Worm (Caenorhabditis elegans) whole organism, L1 larva: ENCODE results near the gene K03H1.9.

Source experiments
- C34B4.2 ChIP-seq: sonication (generic microtip); optimal IDR thresholded peaks from 2 replicates; lab custom pipeline; 2017; ENCODE audit warnings: mild to moderate bottlenecking, missing genetic modification characterization, missing compliant biosample characterization
- Y116A8C.19 ChIP-seq: sonication (generic microtip); optimal IDR thresholded peaks from 2 replicates; lab custom pipeline; 2016; ENCODE audit warnings: missing compliant biosample characterization, missing genetic modification characterization, borderline replicate concordance
- aly-2 ChIP-seq: fragments of 150-350 bp; optimal IDR thresholded peaks from 2 replicates; lab custom pipeline; 2014; ENCODE audit warnings: missing biosample characterization, missing genetic modification characterization
- ceh-63 ChIP-seq: fragments of 200-800 bp; sonication (Bioruptor generic); optimal IDR thresholded peaks from 2 replicates; lab custom pipeline; 2018; ENCODE audit warnings: mild to moderate bottlenecking, missing genetic modification characterization, missing compliant biosample characterization
- ceh-8 ChIP-seq: fragments of 200-800 bp; sonication (Bioruptor generic); optimal IDR thresholded peaks from 2 replicates; lab custom pipeline; 2018; ENCODE audit warnings: mild to moderate bottlenecking, missing genetic modification characterization, moderate library complexity, missing compliant biosample characterization
- ceh-88 ChIP-seq: fragments of 200-800 bp; sonication (Bioruptor generic); IDR thresholded peaks from 2 replicates; pipeline ENCODE4 v1.3.6; 2022; ENCODE audit warnings: missing genetic modification characterization, missing compliant biosample characterization
- ceh-90 ChIP-seq: sonication (generic microtip); optimal IDR thresholded peaks from 2 replicates; lab custom pipeline; 2016; ENCODE audit warnings: missing genetic modification characterization, missing compliant biosample characterization
- dsc-1 ChIP-seq: sonication (generic microtip); optimal IDR thresholded peaks from 2 replicates; lab custom pipeline; 2016; ENCODE audit warnings: mild to moderate bottlenecking, missing genetic modification characterization, missing compliant biosample characterization
- efl-1 ChIP-seq, 4 experiments: fragments of 150-350 bp; optimal IDR thresholded peaks in 3 of 4; peaks in 1 of 4; 1 replicate in 1 of 4; 2 replicates in 3 of 4; lab custom pipeline; 2014; ENCODE audit warnings: missing biosample characterization in 2 of 4, missing genetic modification characterization in 2 of 4, missing genetic modification reagents in 2 of 4
- egl-27 ChIP-seq, 2 experiments: fragments of 150-350 bp in 1 of 2; sonication (generic microtip); optimal IDR thresholded peaks; 3 replicates each; lab custom pipeline; 2017 to 2018; ENCODE audit warnings: missing biosample characterization in 2 of 2, missing genetic modification characterization in 2 of 2, missing genetic modification reagents in 2 of 2
- fkh-10 ChIP-seq: sonication (generic microtip); optimal IDR thresholded peaks from 2 replicates; lab custom pipeline; 2017; ENCODE audit warnings: missing biosample characterization, missing genetic modification reagents, missing genetic modification characterization
- fkh-4 ChIP-seq: sonication (generic microtip); optimal IDR thresholded peaks from 2 replicates; lab custom pipeline; 2016; ENCODE audit warnings: missing compliant biosample characterization, missing genetic modification characterization, borderline replicate concordance
- fkh-8 ChIP-seq: sonication (generic microtip); optimal IDR thresholded peaks from 2 replicates; lab custom pipeline; 2016; ENCODE audit warnings: mild to moderate bottlenecking, missing genetic modification characterization, missing compliant biosample characterization
- hlh-4 ChIP-seq: sonication (generic microtip); optimal IDR thresholded peaks from 2 replicates; lab custom pipeline; 2016; ENCODE audit warnings: mild to moderate bottlenecking, missing genetic modification characterization, missing compliant biosample characterization
- hpl-2 ChIP-seq: fragments of 150-350 bp; optimal IDR thresholded peaks from 2 replicates; lab custom pipeline; 2014; ENCODE audit warnings: missing biosample characterization, missing genetic modification reagents, missing genetic modification characterization
- isw-1 ChIP-seq: fragments of 200-800 bp; sonication (Bioruptor generic); IDR thresholded peaks from 2 replicates; pipeline ENCODE4 v1.3.6; 2022; ENCODE audit warnings: missing genetic modification characterization, missing compliant biosample characterization
- jun-1 ChIP-seq: fragments of 150-350 bp; optimal IDR thresholded peaks from 2 replicates; lab custom pipeline; 2014; ENCODE audit warnings: missing biosample characterization, missing genetic modification reagents, missing genetic modification characterization
- lin-14 ChIP-seq: fragments of 200-800 bp; sonication (Bioruptor generic); optimal IDR thresholded peaks from 2 replicates; lab custom pipeline; 2018; ENCODE audit warnings: mild to moderate bottlenecking, missing genetic modification characterization, moderate library complexity, missing compliant biosample characterization
- lin-15B ChIP-seq: fragments of 150-350 bp; sonication (generic microtip); optimal IDR thresholded peaks from 3 replicates; lab custom pipeline; 2014; ENCODE audit warnings: missing biosample characterization, missing genetic modification characterization
- lir-3 ChIP-seq: sonication (generic microtip); optimal IDR thresholded peaks from 2 replicates; lab custom pipeline; 2016; ENCODE audit warnings: mild to moderate bottlenecking, missing genetic modification characterization, moderate library complexity, missing compliant biosample characterization; ENCODE audit not compliant: poor library complexity
- nhr-11 ChIP-seq: fragments of 150-350 bp; optimal IDR thresholded peaks from 2 replicates; lab custom pipeline; 2014; ENCODE audit warnings: missing biosample characterization, missing genetic modification characterization
- nhr-237 ChIP-seq: fragments of 150-350 bp; optimal IDR thresholded peaks from 2 replicates; lab custom pipeline; 2014; ENCODE audit warnings: missing biosample characterization, missing genetic modification characterization
- nhr-28 ChIP-seq: fragments of 150-350 bp; optimal IDR thresholded peaks from 2 replicates; lab custom pipeline; 2014; ENCODE audit warnings: missing biosample characterization, missing genetic modification characterization
- nhr-47 ChIP-seq: sonication (generic microtip); optimal IDR thresholded peaks from 2 replicates; lab custom pipeline; 2016; ENCODE audit warnings: mild to moderate bottlenecking, missing genetic modification characterization, moderate library complexity, missing compliant biosample characterization
- nhr-71 ChIP-seq: sonication (generic microtip); optimal IDR thresholded peaks from 2 replicates; lab custom pipeline; 2016; ENCODE audit warnings: mild to moderate bottlenecking, missing genetic modification characterization, moderate library complexity, missing compliant biosample characterization
- nhr-76 ChIP-seq: sonication (generic microtip); optimal IDR thresholded peaks from 2 replicates; lab custom pipeline; 2017; ENCODE audit warnings: missing biosample characterization, missing genetic modification characterization
- pag-3 ChIP-seq: sonication (generic microtip); optimal IDR thresholded peaks from 2 replicates; lab custom pipeline; 2017; ENCODE audit warnings: missing genetic modification characterization, mild to moderate bottlenecking, missing compliant biosample characterization, antibody characterized with exemption, borderline replicate concordance; ENCODE audit not compliant: insufficient read depth
- rnt-1 ChIP-seq: sonication (generic microtip); optimal IDR thresholded peaks from 2 replicates; lab custom pipeline; 2016; ENCODE audit warnings: mild to moderate bottlenecking, missing genetic modification characterization, moderate library complexity, missing compliant biosample characterization
- sox-4 ChIP-seq: sonication (generic microtip); optimal IDR thresholded peaks from 2 replicates; lab custom pipeline; 2016; ENCODE audit warnings: missing genetic modification characterization, missing compliant biosample characterization
- sup-37 ChIP-seq: fragments of 200-800 bp; sonication (Bioruptor generic); optimal IDR thresholded peaks from 2 replicates; lab custom pipeline; 2018; ENCODE audit warnings: mild to moderate bottlenecking, missing genetic modification characterization, missing compliant biosample characterization
- tbx-2 ChIP-seq: sonication (generic microtip); optimal IDR thresholded peaks from 2 replicates; lab custom pipeline; 2016; ENCODE audit warnings: missing genetic modification characterization, missing compliant biosample characterization
- unc-30 ChIP-seq: sonication (generic microtip); optimal IDR thresholded peaks from 2 replicates; lab custom pipeline; 2017; ENCODE audit warnings: missing biosample characterization, missing genetic modification characterization
- xbp-1 ChIP-seq: sonication (generic microtip); optimal IDR thresholded peaks from 2 replicates; lab custom pipeline; 2016; ENCODE audit warnings: missing genetic modification characterization, missing compliant biosample characterization

K03H1.9 gene

ce11 chrIII:9984604-9985003 lies 43.3 kb upstream of the K03H1.9 start:
- peak; percentile 74 for TF ChIP-seq ceh-8 (GFP tag; lab: Kevin White, UChicago)
- no peak for TF ChIP-seq aly-2 (tag; lab: Kevin White, UChicago)

- TF ChIP-seq nhr-28 (tag; lab: Kevin White, UChicago) = no peak
- no peak for TF ChIP-seq nhr-237 (tag; lab: Kevin White, UChicago)
- TF ChIP-seq hpl-2 (GFP tag; lab: Kevin White, UChicago) = no peak
- TF ChIP-seq tbx-2 = no peak
- no peak for TF ChIP-seq nhr-47
- no peak for TF ChIP-seq sup-37 (GFP tag; lab: Kevin White, UChicago)
- no peak for TF ChIP-seq nhr-76 (tag; lab: Kevin White, UChicago)
- TF ChIP-seq unc-30 (tag; lab: Kevin White, UChicago) = no peak
- no peak for TF ChIP-seq egl-27 (tag; optimal IDR thresholded peaks at IDR 0.05; lab: Kevin White, UChicago)
- TF ChIP-seq C34B4.2 (tag; lab: Kevin White, UChicago) = no peak
- no peak for TF ChIP-seq nhr-71
- no peak for TF ChIP-seq lin-15B (tag; lab: Kevin White, UChicago)
Observed at ce11 chrIII:9982119-9982642, 40.9 kb upstream of the K03H1.9 start.

- TF ChIP-seq fkh-8 (tag; lab: Kevin White, UChicago) = no peak
- TF ChIP-seq efl-1 (optimal IDR thresholded peaks at IDR 0.05; lab: Kevin White, UChicago) = no peak
- TF ChIP-seq efl-1 (GFP tag; optimal IDR thresholded peaks at IDR 0.05 in 1 of 2; lab: Kevin White, UChicago) = peak in 1 of 2 experiments; percentile 26
- TF ChIP-seq sox-4 (tag; lab: Kevin White, UChicago) = no peak
- TF ChIP-seq Y116A8C.19 = no peak
- no peak for TF ChIP-seq hlh-4 (tag; lab: Kevin White, UChicago)
- TF ChIP-seq ceh-8 (GFP tag; lab: Kevin White, UChicago) = no peak
Observed at ce11 chrIII:9973765-9974164, 32.5 kb upstream of the K03H1.9 start, which contains the start of gene R10E12.2. Gene R10E12.2, minus strand, starts transcription at chrIII:9973865.

- TF ChIP-seq isw-1 (GFP tag; lab: Robert Waterston, UW) (no peak), efl-1 (optimal IDR thresholded peaks at IDR 0.05; lab: Kevin White, UChicago) (no peak), efl-1 (GFP tag; optimal IDR thresholded peaks at IDR 0.05 in 1 of 2; lab: Kevin White, UChicago) (peak in 1 of 2 experiments; percentile 74), dsc-1 (tag; lab: Kevin White, UChicago) (peak; percentile 97), nhr-28 (tag; lab: Kevin White, UChicago) (no peak), ceh-90 (tag; lab: Kevin White, UChicago) (no peak), ceh-63 (GFP tag; lab: Kevin White, UChicago) (no peak), lin-14 (GFP tag; lab: Kevin White, UChicago) (peak; percentile 24), nhr-11 (tag; lab: Kevin White, UChicago) (no peak), fkh-10 (GFP tag; lab: Kevin White, UChicago) (peak; percentile 49), xbp-1 (no peak), rnt-1 (tag; lab: Kevin White, UChicago) (no peak), fkh-4 (tag; lab: Kevin White, UChicago) (peak; percentile 71), C34B4.2 (tag; lab: Kevin White, UChicago) (no peak)
Observed at ce11 chrIII:9972192-9972811, 31.0 kb upstream of the K03H1.9 start.

- TF ChIP-seq pag-3 (tag; lab: Kevin White, UChicago) (no peak), lir-3 (tag; lab: Kevin White, UChicago) (no peak), ceh-90 (tag; lab: Kevin White, UChicago) (no peak), ceh-88 (no peak), nhr-76 (tag; lab: Kevin White, UChicago) (no peak), jun-1 (tag; lab: Kevin White, UChicago) (no peak)
Observed at ce11 chrIII:9969371-9969770, 28.1 kb upstream of the K03H1.9 start.
